Worm (Caenorhabditis elegans) whole organism, L4/young adult: ENCODE results near the gene sre-47.

Source experiments
- W03F9.2 ChIP-seq: fragments of 150-350 bp; optimal IDR thresholded peaks from 2 replicates; lab custom pipeline; 2014; ENCODE audit warnings: missing biosample characterization, missing genetic modification characterization
- dao-5 ChIP-seq: sonication (generic microtip); optimal IDR thresholded peaks from 2 replicates; lab custom pipeline; 2016; ENCODE audit warnings: missing genotype, missing genetic modification characterization, moderate library complexity, missing compliant biosample characterization
- him-1 ChIP-seq: sonication (generic microtip); optimal IDR thresholded peaks from 2 replicates; lab custom pipeline; 2016; ENCODE audit warnings: missing genotype, missing genetic modification reagents, missing genetic modification characterization, missing compliant biosample characterization

Gene sre-47

DNA sequence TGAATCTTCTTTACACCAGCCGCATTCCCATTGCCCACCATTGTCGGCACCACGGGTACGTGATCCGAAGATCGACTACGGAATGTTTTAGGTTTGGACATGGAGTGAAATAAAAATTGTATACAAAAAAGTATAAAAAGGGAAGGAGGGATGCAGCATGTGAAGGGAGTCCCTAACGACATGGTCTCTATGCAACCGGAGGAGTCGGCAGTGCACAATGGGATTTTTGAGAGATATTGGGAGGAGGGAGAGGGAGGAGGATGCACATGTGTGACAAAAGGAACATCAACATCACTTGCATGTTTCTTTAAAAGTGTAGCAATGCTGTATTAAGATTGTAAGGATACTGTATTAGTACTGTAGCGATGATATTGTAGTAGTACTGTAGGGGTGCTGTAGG, 44.9 kb downstream of the sre-47 start, which contains the start of gene W07G1.1:
Gene W07G1.1 (minus strand): TSS at position 101 of the 400 bp plus-strand sequence.
- TF ChIP-seq him-1 (tag; lab: Kevin White, UChicago): no peak
- TF ChIP-seq dao-5 (tag; lab: Kevin White, UChicago): no peak
- no peak for TF ChIP-seq W03F9.2

DNA sequence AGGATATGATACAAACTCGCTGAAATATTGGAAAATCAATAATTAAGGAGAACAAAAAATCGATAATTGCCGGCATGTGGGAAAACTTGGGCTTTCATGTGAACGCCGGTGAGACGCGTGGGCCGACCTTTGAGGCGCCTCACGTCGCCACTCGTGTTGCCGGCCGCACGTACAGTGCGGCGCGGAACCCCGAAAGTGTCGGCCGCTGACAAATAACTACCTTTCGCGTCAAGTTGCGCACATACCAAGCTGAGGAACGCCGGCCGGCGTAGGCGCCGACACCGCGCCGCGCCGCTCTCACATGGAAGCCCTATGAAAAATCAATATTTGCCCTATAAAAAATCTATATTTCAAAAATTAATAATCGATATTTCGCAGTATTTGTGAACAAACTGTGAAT, 46.2 kb downstream of the sre-47 start:
- no peak for TF ChIP-seq dao-5 (tag; lab: Kevin White, UChicago)
- no peak for TF ChIP-seq W03F9.2
- TF ChIP-seq him-1 (tag; lab: Kevin White, UChicago): no peak

DNA sequence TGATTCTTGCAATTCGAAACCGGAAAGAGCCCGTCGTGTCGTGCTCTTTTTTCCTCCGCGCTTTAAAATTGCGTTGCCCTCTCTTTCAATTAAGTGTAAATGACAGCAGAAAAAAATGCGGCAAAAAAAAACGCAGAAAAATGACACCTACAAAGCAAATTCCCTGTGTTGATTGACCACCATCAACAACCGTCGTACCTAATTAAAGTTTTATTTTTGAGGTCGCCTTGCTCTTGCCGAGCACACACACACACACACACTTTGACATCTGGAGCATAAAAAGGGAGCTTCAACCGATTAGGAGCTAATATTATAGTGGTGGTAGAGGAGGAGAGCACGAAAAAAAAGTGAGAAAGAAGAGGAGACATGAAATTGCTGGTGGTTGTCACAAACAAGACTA, 48.5 kb downstream of the sre-47 start:
- TF ChIP-seq W03F9.2 (no peak), dao-5 (tag; lab: Kevin White, UChicago) (no peak), him-1 (tag; lab: Kevin White, UChicago) (no peak)

DNA sequence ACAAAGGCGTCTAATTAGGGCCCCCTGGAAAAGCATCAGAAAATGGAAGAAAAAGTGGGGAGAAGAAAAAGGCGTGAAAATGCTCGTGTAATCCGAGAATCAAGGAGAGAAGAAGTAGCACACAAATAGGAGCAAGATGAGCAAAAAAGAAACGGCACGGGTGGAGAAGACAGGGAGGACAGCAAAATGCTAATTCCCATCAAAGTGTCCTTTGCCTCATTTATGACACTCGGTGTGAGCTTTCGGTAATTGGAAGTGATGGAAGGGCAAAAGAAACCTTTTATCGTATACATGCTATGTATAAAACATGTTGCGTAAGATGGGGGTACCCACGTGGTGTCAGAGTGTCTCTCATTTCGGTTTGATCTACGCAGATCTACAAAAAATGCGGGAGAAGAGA, 50.9 kb downstream of the sre-47 start:
- TF ChIP-seq dao-5 (tag; lab: Kevin White, UChicago) (no peak), him-1 (tag; lab: Kevin White, UChicago) (no peak), W03F9.2 (no peak)
